Worm (Caenorhabditis elegans) whole organism, L1 larva: ENCODE measurements around the gene ram-2.

ENCODE experiments used
- alr-1 ChIP-seq: fragments of 200-800 bp; sonication (Bioruptor generic); optimal IDR thresholded peaks from 2 replicates; lab custom pipeline; 2018; ENCODE audit warnings: borderline replicate concordance, mild to moderate bottlenecking, missing genetic modification characterization, missing compliant biosample characterization
- zip-4 ChIP-seq: fragments of 200-800 bp; sonication (Bioruptor generic); optimal IDR thresholded peaks from 2 replicates; lab custom pipeline; 2018; ENCODE audit warnings: mild to moderate bottlenecking, missing genetic modification characterization, moderate library complexity, missing compliant biosample characterization

DNA sequence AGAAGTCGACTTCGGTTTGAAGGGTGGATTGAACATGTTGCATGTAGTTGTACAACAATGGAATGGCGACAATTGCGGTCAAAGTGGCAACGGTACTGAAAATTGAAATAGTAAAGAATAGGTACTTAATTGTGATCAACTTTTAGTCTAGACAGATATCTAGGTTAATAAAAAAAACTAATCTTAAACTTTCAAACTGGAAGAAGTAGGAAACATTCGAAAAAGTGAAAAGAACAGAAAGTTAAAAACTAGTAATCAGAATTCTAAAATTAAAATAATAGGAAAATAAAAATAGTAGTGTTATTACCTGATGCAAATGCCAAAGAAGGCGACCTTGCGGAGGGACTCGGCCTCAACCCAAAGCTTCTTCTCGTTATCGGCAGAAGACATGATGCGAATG lies 246 bp downstream of the ram-2 start:
- TF ChIP-seq alr-1 (tag; lab: Kevin White, UChicago) (no peak), zip-4 (GFP tag; lab: Kevin White, UChicago) (no peak)
